Fruit fly (Drosophila melanogaster) whole organism, embryonic: Measurements from ENCODE around the gene eas.
A peak's percentile ranks its signal among the peaks of the same experiment; 100 is the strongest.

Experiments
- Atf6 ChIP-seq: fragments of 200-800 bp; sonication (Bioruptor generic); IDR thresholded peaks from 2 replicates; pipeline ENCODE4 v1.3.6; 2022; ENCODE audit warnings: missing biosample characterization, missing genetic modification characterization
- CG10147 ChIP-seq: fragments of 200-800 bp; sonication (Bioruptor generic); optimal IDR thresholded peaks from 2 replicates; lab custom pipeline; 2019; ENCODE audit warnings: missing biosample characterization, mild to moderate bottlenecking, missing genetic modification characterization, moderate library complexity
- CG10654 ChIP-seq: fragments of 200-800 bp; sonication (Bioruptor generic); optimal IDR thresholded peaks from 2 replicates; lab custom pipeline; 2016; ENCODE audit warnings: missing biosample characterization, missing genetic modification characterization
- CG11560 ChIP-seq: fragments of 200-800 bp; sonication (Bioruptor generic); IDR thresholded peaks from 3 replicates; pipeline ENCODE4 v1.3.6; 2022; ENCODE audit warnings: missing biosample characterization, missing genetic modification characterization
- CG16815 ChIP-seq: fragments of 200-800 bp; sonication (Bioruptor generic); optimal IDR thresholded peaks from 3 replicates; lab custom pipeline; 2017; ENCODE audit warnings: missing biosample characterization, mild to moderate bottlenecking, missing genetic modification characterization
- CG17328 ChIP-seq: fragments of 200-800 bp; sonication (Bioruptor generic); IDR thresholded peaks from 2 replicates; pipeline ENCODE4 v1.3.6; 2022; ENCODE audit warnings: missing biosample characterization, missing genetic modification characterization
- CG17385 ChIP-seq: fragments of 200-800 bp; sonication (Bioruptor generic); optimal IDR thresholded peaks from 3 replicates; lab custom pipeline; 2018; ENCODE audit warnings: missing biosample characterization, mild to moderate bottlenecking, missing genetic modification characterization
- CG18476 ChIP-seq: fragments of 200-800 bp; sonication (Bioruptor generic); optimal IDR thresholded peaks from 2 replicates; lab custom pipeline; 2016; ENCODE audit warnings: missing biosample characterization, mild to moderate bottlenecking, missing genetic modification characterization
- CG18764 ChIP-seq: fragments of 200-800 bp; sonication (Bioruptor generic); optimal IDR thresholded peaks from 3 replicates; lab custom pipeline; 2016; ENCODE audit warnings: missing biosample characterization, missing genetic modification characterization
- CG30020 ChIP-seq: fragments of 200-800 bp; optimal IDR thresholded peaks from 2 replicates; lab custom pipeline; 2019; ENCODE audit warnings: missing biosample characterization, mild to moderate bottlenecking, missing genetic modification characterization, moderate library complexity
- CG30431 ChIP-seq: fragments of 200-800 bp; sonication (Bioruptor generic); optimal IDR thresholded peaks from 2 replicates; lab custom pipeline; 2017; ENCODE audit warnings: missing biosample characterization, missing genetic modification characterization
- CG4854 ChIP-seq: fragments of 200-800 bp; sonication (Bioruptor generic); optimal IDR thresholded peaks from 2 replicates; lab custom pipeline; 2016; ENCODE audit warnings: missing biosample characterization, missing genetic modification characterization, inconsistent platforms
- CG6254 ChIP-seq: fragments of 200-800 bp; sonication (Bioruptor generic); optimal IDR thresholded peaks from 3 replicates; lab custom pipeline; 2017; ENCODE audit warnings: mild to moderate bottlenecking, missing biosample characterization, missing genetic modification reagents, missing genetic modification characterization
- CG6683 ChIP-seq: fragments of 200-800 bp; sonication (Bioruptor generic); optimal IDR thresholded peaks from 2 replicates; lab custom pipeline; 2017; ENCODE audit warnings: missing biosample characterization, mild to moderate bottlenecking, missing genetic modification characterization, missing genetic modification reagents
- CG8290 ChIP-seq, 3 experiments: fragments of 200-800 bp; sonication (Bioruptor generic); optimal IDR thresholded peaks; 2 replicates each; lab custom pipeline; 2016 to 2019; ENCODE audit warnings: missing biosample characterization in 3 of 3, missing genetic modification characterization in 3 of 3, mild to moderate bottlenecking in 2 of 3, moderate library complexity in 1 of 3
- D19B ChIP-seq: fragments of 200-800 bp; sonication (Bioruptor generic); optimal IDR thresholded peaks from 2 replicates; lab custom pipeline; 2017; ENCODE audit warnings: missing biosample characterization, mild to moderate bottlenecking, missing genetic modification characterization
- Deaf1 ChIP-seq: fragments of 200-800 bp; optimal IDR thresholded peaks from 3 replicates; lab custom pipeline; 2019; ENCODE audit warnings: missing biosample characterization, mild to moderate bottlenecking, missing genetic modification characterization, moderate library complexity
- E2f1 ChIP-seq: fragments of 200-800 bp; sonication (Bioruptor generic); IDR thresholded peaks from 2 replicates; pipeline ENCODE4 v1.3.6; 2022; ENCODE audit warnings: missing biosample characterization, missing genetic modification characterization
- E2f2 ChIP-seq: fragments of 200-800 bp; sonication (Bioruptor generic); IDR thresholded peaks from 2 replicates; pipeline ENCODE4 v1.3.6; 2022; ENCODE audit warnings: missing biosample characterization, missing genetic modification characterization
- Ets65A ChIP-seq: fragments of 200-800 bp; sonication (Bioruptor generic); peaks from one replicate; lab custom pipeline; 2016; ENCODE audit warnings: missing biosample characterization, missing genetic modification characterization
- Fer1 ChIP-seq: fragments of 200-800 bp; sonication (Bioruptor generic); optimal IDR thresholded peaks from 2 replicates; lab custom pipeline; 2017; ENCODE audit warnings: missing biosample characterization, mild to moderate bottlenecking, missing genetic modification characterization
- Gsc ChIP-seq: fragments of 200-800 bp; sonication (Bioruptor generic); IDR thresholded peaks from 2 replicates; pipeline ENCODE4 v1.3.6; 2022; ENCODE audit warnings: missing biosample characterization, missing genetic modification characterization
- HHEX ChIP-seq: fragments of 200-800 bp; sonication (Bioruptor generic); optimal IDR thresholded peaks from 3 replicates; lab custom pipeline; 2017; ENCODE audit warnings: missing biosample characterization, mild to moderate bottlenecking, missing genetic modification characterization, missing genetic modification reagents
- Hr51 ChIP-seq, 2 experiments: fragments of 200-800 bp; sonication (Bioruptor generic); optimal IDR thresholded peaks; 2 replicates in 1 of 2; 3 replicates in 1 of 2; lab custom pipeline; 2016 to 2018; ENCODE audit warnings: missing biosample characterization in 2 of 2, missing genetic modification characterization in 2 of 2, mild to moderate bottlenecking in 1 of 2, moderate library complexity in 1 of 2
- MESR4 ChIP-seq: fragments of 200-800 bp; sonication (Bioruptor generic); optimal IDR thresholded peaks from 2 replicates; lab custom pipeline; 2018; ENCODE audit warnings: missing biosample characterization, mild to moderate bottlenecking, missing genetic modification characterization, moderate library complexity
- Med ChIP-seq: fragments of 200-800 bp; sonication (Bioruptor generic); peaks from one replicate; lab custom pipeline; 2016; ENCODE audit warnings: missing biosample characterization, missing genetic modification characterization, mild to moderate bottlenecking, inconsistent platforms, moderate library complexity
- Opbp ChIP-seq: fragments of 200-800 bp; sonication (Bioruptor generic); IDR thresholded peaks from 3 replicates; pipeline ENCODE4 v1.3.6; 2022; ENCODE audit warnings: missing biosample characterization, missing genetic modification characterization; ENCODE audit not compliant: partially characterized antibody
- Poxn ChIP-seq: fragments of 200-800 bp; sonication (Bioruptor generic); IDR thresholded peaks from 2 replicates; pipeline ENCODE4 v1.3.6; 2022; ENCODE audit warnings: missing biosample characterization, missing genetic modification characterization
- Spps ChIP-seq: fragments of 200-800 bp; sonication (Bioruptor generic); optimal IDR thresholded peaks from 2 replicates; lab custom pipeline; 2018; ENCODE audit warnings: missing biosample characterization, mild to moderate bottlenecking, missing genetic modification characterization
- Ssrp ChIP-seq: fragments of 200-800 bp; sonication (Bioruptor generic); optimal IDR thresholded peaks from 2 replicates; lab custom pipeline; 2018; ENCODE audit warnings: missing biosample characterization, mild to moderate bottlenecking, missing genetic modification characterization, moderate library complexity
- Tbp ChIP-seq: fragments of >200 bp; optimal IDR thresholded peaks from 2 replicates; lab custom pipeline; 2018; ENCODE audit warnings: missing biosample characterization, missing genetic modification characterization
- YL-1 ChIP-seq: fragments of 200-800 bp; sonication (Bioruptor generic); optimal IDR thresholded peaks from 3 replicates; lab custom pipeline; 2017; ENCODE audit warnings: missing biosample characterization, mild to moderate bottlenecking, missing genetic modification characterization
- ap ChIP-seq: fragments of 200-800 bp; sonication (Bioruptor generic); IDR thresholded peaks from 2 replicates; pipeline ENCODE4 v1.3.6; 2022; ENCODE audit warnings: missing biosample characterization, missing genetic modification characterization
- ase ChIP-seq: fragments of 200-800 bp; sonication (Bioruptor generic); IDR thresholded peaks from 3 replicates; pipeline ENCODE4 v1.3.6; 2022; ENCODE audit warnings: missing biosample characterization, missing genetic modification characterization
- ato ChIP-seq: fragments of 200-800 bp; sonication (Bioruptor generic); IDR thresholded peaks from 2 replicates; pipeline ENCODE4 v1.3.6; 2022; ENCODE audit warnings: missing biosample characterization, missing genetic modification characterization; ENCODE audit not compliant: partially characterized antibody
- bigmax ChIP-seq: fragments of 200-800 bp; sonication (Bioruptor generic); optimal IDR thresholded peaks from 2 replicates; lab custom pipeline; 2018; ENCODE audit warnings: missing biosample characterization, mild to moderate bottlenecking, missing genetic modification characterization
- cg ChIP-seq: fragments of 200-800 bp; sonication (Bioruptor generic); optimal IDR thresholded peaks from 3 replicates; lab custom pipeline; 2019; ENCODE audit warnings: missing biosample characterization, mild to moderate bottlenecking, missing genetic modification characterization, moderate library complexity
- crol ChIP-seq: fragments of 200-800 bp; sonication (Bioruptor generic); IDR thresholded peaks from 2 replicates; pipeline ENCODE4 v1.3.6; 2022; ENCODE audit warnings: missing biosample characterization, missing genetic modification characterization
- dm ChIP-seq: fragments of 200-800 bp; sonication (Bioruptor generic); optimal IDR thresholded peaks from 3 replicates; lab custom pipeline; 2016; ENCODE audit warnings: missing biosample characterization, missing genetic modification characterization
- dysf ChIP-seq: fragments of 200-800 bp; sonication (Bioruptor generic); IDR thresholded peaks from 3 replicates; pipeline ENCODE4 v1.3.6; 2022; ENCODE audit warnings: missing biosample characterization, missing genetic modification characterization
- fru ChIP-seq: fragments of >200 bp; optimal IDR thresholded peaks from 2 replicates; lab custom pipeline; 2017
- gcm2 ChIP-seq: fragments of 200-800 bp; sonication (Bioruptor generic); optimal IDR thresholded peaks from 2 replicates; lab custom pipeline; 2016; ENCODE audit warnings: missing biosample characterization, missing genetic modification characterization
- sima ChIP-seq: fragments of 200-800 bp; sonication (Bioruptor generic); optimal IDR thresholded peaks from 2 replicates; lab custom pipeline; 2016; ENCODE audit warnings: missing biosample characterization, missing genetic modification characterization
- sna ChIP-seq: fragments of 200-800 bp; sonication (Bioruptor generic); IDR thresholded peaks from 2 replicates; pipeline ENCODE4 v1.3.6; 2022; ENCODE audit warnings: missing biosample characterization, missing genetic modification characterization; ENCODE audit not compliant: partially characterized antibody
- wor ChIP-seq: fragments of 200-800 bp; sonication (Bioruptor generic); IDR thresholded peaks from 2 replicates; pipeline ENCODE4 v1.3.6; 2022; ENCODE audit warnings: missing biosample characterization, missing genetic modification characterization
- zen ChIP-seq: fragments of 200-800 bp; sonication (Bioruptor generic); optimal IDR thresholded peaks from 3 replicates; lab custom pipeline; 2018; ENCODE audit warnings: missing biosample characterization, mild to moderate bottlenecking, missing genetic modification characterization, moderate library complexity

eas gene

dm6 chrX:16288492-16288964 lies 10.4 kb downstream of the eas start, which contains the start of the genes CG32576 and caz (continued):
- TF ChIP-seq wor (no peak), CG11560 (no peak), dysf (no peak), CG10147 (peak; percentile 22), dm (GFP tag; lab: Kevin White, UChicago) (no peak), Opbp (no peak), Atf6 (GFP tag; lab: Robert Waterston, UW) (no peak), crol (GFP tag; lab: Robert Waterston, UW) (no peak), HHEX (GFP tag; lab: Kevin White, UChicago) (no peak), CG6683 (GFP tag; lab: Kevin White, UChicago) (no peak), CG17328 (GFP tag; lab: Robert Waterston, UW) (no peak), D19B (GFP tag; lab: Kevin White, UChicago) (no peak), CG18476 (GFP tag; lab: Kevin White, UChicago) (no peak), Fer1 (GFP tag; lab: Kevin White, UChicago) (no peak), E2f1 (GFP tag; lab: Robert Waterston, UW) (no peak), CG4854 (GFP tag; lab: Kevin White, UChicago) (no peak), CG30020 (tag; lab: Kevin White, UChicago) (peak; percentile 94), gcm2 (GFP tag; lab: Kevin White, UChicago) (no peak), Tbp (GFP tag; lab: Kevin White, UChicago) (no peak), Spps (tag; lab: Kevin White, UChicago) (no peak), CG10654 (peak; percentile 6), ase (no peak), E2f2 (GFP tag; lab: Robert Waterston, UW) (peak; percentile 51; the same call in 1 of the 2 replicates), ato (GFP tag; lab: Robert Waterston, UW) (no peak), CG8290 (GFP tag; optimal IDR thresholded peaks at IDR 0.05; lab: Kevin White, UChicago) (no peak), CG8290 (tag; optimal IDR thresholded peaks at IDR 0.05; lab: Kevin White, UChicago) (peak in 1 of 2 experiments; percentile 33), sima (GFP tag; lab: Kevin White, UChicago) (no peak), CG16815 (GFP tag; lab: Kevin White, UChicago) (no peak), fru (lab: Kevin White, UChicago) (no peak), Poxn (GFP tag; lab: Robert Waterston, UW) (no peak), sna (GFP tag; lab: Robert Waterston, UW) (peak; percentile 56; the same call in 1 of the 2 replicates), CG6254 (GFP tag; lab: Kevin White, UChicago) (peak; percentile 3), ap (GFP tag; lab: Robert Waterston, UW) (no peak)

dm6 chrX:16288999-16289398 lies 10.9 kb downstream of the eas start:
- TF ChIP-seq MESR4 (peak; percentile 57), Ets65A (GFP tag; lab: Kevin White, UChicago) (peak; percentile 17), Ssrp (tag; lab: Kevin White, UChicago) (no peak), cg (GFP tag; lab: Kevin White, UChicago) (peak; percentile 41), Hr51 (GFP tag; optimal IDR thresholded peaks at IDR 0.05; lab: Kevin White, UChicago) (no peak), dm (GFP tag; lab: Kevin White, UChicago) (peak; percentile 42), Gsc (GFP tag; lab: Robert Waterston, UW) (no peak), YL-1 (GFP tag; lab: Kevin White, UChicago) (peak; percentile 48), CG18764 (no peak), CG30020 (tag; lab: Kevin White, UChicago) (no peak), bigmax (peak; percentile 92), Deaf1 (no peak), zen (tag; lab: Kevin White, UChicago) (no peak), CG30431 (no peak), Med (GFP tag; lab: Kevin White, UChicago) (peak; percentile 16), CG17385 (GFP tag; lab: Kevin White, UChicago) (no peak)
